Worm (Caenorhabditis elegans) whole organism, mixed stage, embryonic: Measurements from ENCODE around the gene srd-34.

Experiments used
- M03D4.4 ChIP-seq: sonication (generic microtip); optimal IDR thresholded peaks from 2 replicates; lab custom pipeline; 2017; ENCODE audit warnings: mild to moderate bottlenecking, missing genetic modification characterization, missing compliant biosample characterization
- bed-3 ChIP-seq: fragments of 200-800 bp; sonication (Bioruptor generic); optimal IDR thresholded peaks from 3 replicates; lab custom pipeline; 2018; ENCODE audit warnings: mild to moderate bottlenecking, missing genetic modification characterization, moderate library complexity, missing compliant biosample characterization
- blmp-1 ChIP-seq: fragments of 150-350 bp; optimal IDR thresholded peaks from 2 replicates; lab custom pipeline; 2014; ENCODE audit warnings: missing biosample characterization, missing genetic modification characterization
- ceh-39 ChIP-seq: fragments of 150-350 bp; optimal IDR thresholded peaks from 2 replicates; lab custom pipeline; 2014; ENCODE audit warnings: missing biosample characterization, missing genetic modification characterization
- ceh-43 ChIP-seq: fragments of 200-800 bp; sonication (Bioruptor generic); optimal IDR thresholded peaks from 2 replicates; lab custom pipeline; 2018; ENCODE audit warnings: mild to moderate bottlenecking, missing genetic modification characterization, moderate library complexity, missing compliant biosample characterization
- ceh-83 ChIP-seq: fragments of 200-800 bp; sonication (Bioruptor generic); optimal IDR thresholded peaks from 2 replicates; lab custom pipeline; 2018; ENCODE audit warnings: mild to moderate bottlenecking, missing genetic modification characterization, missing compliant biosample characterization
- ces-1 ChIP-seq: fragments of 150-350 bp; optimal IDR thresholded peaks from 2 replicates; lab custom pipeline; 2014; ENCODE audit warnings: missing biosample characterization, missing genetic modification reagents, missing genetic modification characterization
- cnd-1 ChIP-seq: fragments of 200-800 bp; sonication (Bioruptor generic); optimal IDR thresholded peaks from 2 replicates; lab custom pipeline; 2018; ENCODE audit warnings: mild to moderate bottlenecking, missing genetic modification characterization, missing compliant biosample characterization
- drap-1 ChIP-seq: fragments of 200-800 bp; sonication (Bioruptor generic); optimal IDR thresholded peaks from 3 replicates; lab custom pipeline; 2018; ENCODE audit warnings: mild to moderate bottlenecking, missing genetic modification characterization, missing compliant biosample characterization
- elt-1 ChIP-seq: sonication (generic microtip); optimal IDR thresholded peaks from 2 replicates; lab custom pipeline; 2017; ENCODE audit warnings: missing genetic modification characterization, mild to moderate bottlenecking, missing compliant biosample characterization, antibody characterized with exemption, moderate library complexity, borderline replicate concordance; ENCODE audit not compliant: insufficient read depth
- elt-3 ChIP-seq: fragments of 150-350 bp; optimal IDR thresholded peaks from 2 replicates; lab custom pipeline; 2014; ENCODE audit warnings: missing biosample characterization, missing genetic modification characterization
- flh-1 ChIP-seq: fragments of 200-800 bp; sonication (Bioruptor generic); optimal IDR thresholded peaks from 2 replicates; lab custom pipeline; 2018; ENCODE audit warnings: mild to moderate bottlenecking, missing genetic modification characterization, moderate library complexity, missing compliant biosample characterization
- ham-2 ChIP-seq: fragments of 200-800 bp; sonication (Bioruptor generic); optimal IDR thresholded peaks from 2 replicates; lab custom pipeline; 2018; ENCODE audit warnings: mild to moderate bottlenecking, missing genetic modification characterization, missing compliant biosample characterization
- hlh-1 ChIP-seq: fragments of 150-350 bp; optimal IDR thresholded peaks from 2 replicates; lab custom pipeline; 2014; ENCODE audit warnings: missing biosample characterization, missing genetic modification reagents, missing genetic modification characterization
- lin-13 ChIP-seq: fragments of 150-350 bp; optimal IDR thresholded peaks from 2 replicates; lab custom pipeline; 2014; ENCODE audit warnings: missing biosample characterization, missing genetic modification characterization
- lsy-2 ChIP-seq: fragments of 150-350 bp; optimal IDR thresholded peaks from 2 replicates; lab custom pipeline; 2014; ENCODE audit warnings: missing biosample characterization, missing genetic modification characterization
- mab-5 ChIP-seq: fragments of 150-350 bp; optimal IDR thresholded peaks from 2 replicates; lab custom pipeline; 2014; ENCODE audit warnings: missing biosample characterization, missing genetic modification characterization
- mls-2 ChIP-seq: sonication (generic microtip); optimal IDR thresholded peaks from 2 replicates; lab custom pipeline; 2016; ENCODE audit warnings: mild to moderate bottlenecking, missing genetic modification characterization, moderate library complexity, missing compliant biosample characterization
- nhr-12 ChIP-seq: fragments of 150-350 bp; optimal IDR thresholded peaks from 2 replicates; lab custom pipeline; 2014; ENCODE audit warnings: missing biosample characterization, missing genetic modification characterization
- nhr-2 ChIP-seq: fragments of 150-350 bp; optimal IDR thresholded peaks from 2 replicates; lab custom pipeline; 2014; ENCODE audit warnings: missing biosample characterization, missing genetic modification characterization
- nhr-237 ChIP-seq: fragments of 150-350 bp; optimal IDR thresholded peaks from 2 replicates; lab custom pipeline; 2014; ENCODE audit warnings: missing biosample characterization, missing genetic modification characterization
- nhr-28 ChIP-seq: fragments of 150-350 bp; optimal IDR thresholded peaks from 2 replicates; lab custom pipeline; 2014; ENCODE audit warnings: missing biosample characterization, missing genetic modification characterization
- nhr-76 ChIP-seq: sonication (generic microtip); optimal IDR thresholded peaks from 2 replicates; lab custom pipeline; 2017; ENCODE audit warnings: missing biosample characterization, missing genetic modification characterization
- tbx-8 ChIP-seq: fragments of 200-800 bp; sonication (Bioruptor generic); optimal IDR thresholded peaks from 2 replicates; lab custom pipeline; 2018; ENCODE audit warnings: mild to moderate bottlenecking, missing genetic modification characterization, moderate library complexity, missing compliant biosample characterization
- unc-120 ChIP-seq: sonication (generic microtip); optimal IDR thresholded peaks from 2 replicates; lab custom pipeline; 2017; ENCODE audit warnings: missing genetic modification characterization, missing compliant biosample characterization; ENCODE audit not compliant: poor library complexity, severe bottlenecking
- unc-39 ChIP-seq: fragments of 150-350 bp; optimal IDR thresholded peaks from 2 replicates; lab custom pipeline; 2014; ENCODE audit warnings: missing biosample characterization, missing genetic modification characterization
- unc-62 ChIP-seq: fragments of 150-350 bp; optimal IDR thresholded peaks from 2 replicates; lab custom pipeline; 2014; ENCODE audit warnings: missing biosample characterization, missing genetic modification reagents, missing genetic modification characterization
- zip-8 ChIP-seq: fragments of 150-350 bp; optimal IDR thresholded peaks from 2 replicates; lab custom pipeline; 2014; ENCODE audit warnings: missing biosample characterization, missing genetic modification characterization
- ztf-11 ChIP-seq: fragments of 150-350 bp; optimal IDR thresholded peaks from 2 replicates; lab custom pipeline; 2014; ENCODE audit warnings: missing biosample characterization, missing genetic modification characterization

srd-34 gene

ce11 chrV:10548981-10549380, at the start of gene srd-34:
srd-34 (minus strand) TSS chrV:10549081.
- TF ChIP-seq ceh-43 (GFP tag; lab: Kevin White, UChicago), result no peak
- TF ChIP-seq mls-2 (tag; lab: Kevin White, UChicago), result no peak
- TF ChIP-seq unc-39 (tag; lab: Kevin White, UChicago), result no peak
- no peak for TF ChIP-seq cnd-1 (tag; lab: Kevin White, UChicago)
- TF ChIP-seq ceh-39 (tag; lab: Kevin White, UChicago), result no peak
- no peak for TF ChIP-seq ham-2 (GFP tag; lab: Kevin White, UChicago)
- TF ChIP-seq, all 35 proteins: peak for 0

ce11 chrV:10597234-10597633, 48.4 kb upstream of the srd-34 start, which contains the start of gene T21C9.13:
T21C9.13 (plus strand) TSS chrV:10597266.
- TF ChIP-seq unc-120 (tag; lab: Kevin White, UChicago), result no peak
- TF ChIP-seq tbx-8 (GFP tag; lab: Kevin White, UChicago), result no peak
- no peak for TF ChIP-seq blmp-1 (tag; lab: Kevin White, UChicago)
- TF ChIP-seq flh-1, result no peak
- TF ChIP-seq nhr-76 (tag; lab: Kevin White, UChicago), result no peak
- TF ChIP-seq nhr-2 (tag; lab: Kevin White, UChicago), result no peak
- TF ChIP-seq elt-3 (tag; lab: Kevin White, UChicago), result no peak
- no peak for TF ChIP-seq M03D4.4 (tag; lab: Kevin White, UChicago)
- no peak for TF ChIP-seq ceh-83 (GFP tag; lab: Kevin White, UChicago)
- TF ChIP-seq mls-2 (tag; lab: Kevin White, UChicago), result no peak
- no peak for TF ChIP-seq lin-13 (tag; lab: Kevin White, UChicago)
- TF ChIP-seq ham-2 (GFP tag; lab: Kevin White, UChicago), result no peak
- no peak for TF ChIP-seq elt-1 (tag; lab: Kevin White, UChicago)
- no peak for TF ChIP-seq cnd-1 (tag; lab: Kevin White, UChicago)
- TF ChIP-seq, all 35 proteins: peak for 0

ce11 chrV:10594810-10595209, 45.9 kb upstream of the srd-34 start, which contains the start of gene T21C9.11:
T21C9.11 (minus strand) TSS chrV:10594910.
- TF ChIP-seq zip-8 (no peak), cnd-1 (tag; lab: Kevin White, UChicago) (no peak), unc-62 (GFP tag; lab: Kevin White, UChicago) (no peak), lsy-2 (tag; lab: Kevin White, UChicago) (no peak), mls-2 (tag; lab: Kevin White, UChicago) (no peak), nhr-2 (tag; lab: Kevin White, UChicago) (no peak), nhr-28 (tag; lab: Kevin White, UChicago) (no peak), nhr-12 (tag; lab: Kevin White, UChicago) (no peak), flh-1 (no peak), ceh-39 (tag; lab: Kevin White, UChicago) (no peak), elt-1 (tag; lab: Kevin White, UChicago) (no peak), unc-39 (tag; lab: Kevin White, UChicago) (no peak)

- no peak for TF ChIP-seq mls-2 (tag; lab: Kevin White, UChicago)
- TF ChIP-seq elt-1 (tag; lab: Kevin White, UChicago), result no peak
- TF ChIP-seq lsy-2 (tag; lab: Kevin White, UChicago), result no peak
- TF ChIP-seq nhr-12 (tag; lab: Kevin White, UChicago), result no peak
- no peak for TF ChIP-seq ceh-43 (GFP tag; lab: Kevin White, UChicago)
- TF ChIP-seq hlh-1, result no peak
- TF ChIP-seq bed-3 (GFP tag; lab: Kevin White, UChicago), result no peak
- TF ChIP-seq nhr-237 (tag; lab: Kevin White, UChicago), result no peak
- no peak for TF ChIP-seq ham-2 (GFP tag; lab: Kevin White, UChicago)
- no peak for TF ChIP-seq ceh-39 (tag; lab: Kevin White, UChicago)
- no peak for TF ChIP-seq drap-1 (GFP tag; lab: Kevin White, UChicago)
- TF ChIP-seq ces-1, result no peak
- TF ChIP-seq ztf-11 (tag; lab: Kevin White, UChicago), result no peak
- no peak for TF ChIP-seq blmp-1 (tag; lab: Kevin White, UChicago)
- TF ChIP-seq mab-5, result no peak
These were observed 43.6 kb upstream of the srd-34 start, which contains the start of gene T21C9.9 for ce11 chrV:10592479-10592878. T21C9.9 (minus strand) TSS chrV:10592579.
